Worm (Caenorhabditis elegans) whole organism, late embryonic: ENCODE data around the gene F56C9.10.

Experiments used
- ahr-1 ChIP-seq: sonication (generic microtip); optimal IDR thresholded peaks from 2 replicates; lab custom pipeline; 2016; ENCODE audit warnings: missing genetic modification characterization, missing compliant biosample characterization
- ama-1 ChIP-seq: fragments of 150-350 bp; optimal IDR thresholded peaks from 2 replicates; lab custom pipeline; 2014
- ceh-31 ChIP-seq: sonication (generic microtip); optimal IDR thresholded peaks from 2 replicates; lab custom pipeline; 2016; ENCODE audit warnings: missing genetic modification characterization, missing compliant biosample characterization
- ceh-45 ChIP-seq: fragments of 200-800 bp; sonication (Bioruptor generic); IDR thresholded peaks from 2 replicates; pipeline ENCODE4 v1.3.6; 2022; ENCODE audit warnings: missing genetic modification reagents, missing genetic modification characterization, missing compliant biosample characterization
- che-1 ChIP-seq: sonication (generic microtip); optimal IDR thresholded peaks from 2 replicates; lab custom pipeline; 2016; ENCODE audit warnings: mild to moderate bottlenecking, missing genetic modification characterization, missing compliant biosample characterization
- fkh-10 ChIP-seq: fragments of 150-350 bp; optimal IDR thresholded peaks from 2 replicates; lab custom pipeline; 2014; ENCODE audit warnings: missing biosample characterization, missing genetic modification reagents, missing genetic modification characterization
- hlh-15 ChIP-seq: sonication (generic microtip); optimal IDR thresholded peaks from 2 replicates; lab custom pipeline; 2016; ENCODE audit warnings: missing genetic modification characterization, missing compliant biosample characterization
- pag-3 ChIP-seq: sonication (generic microtip); optimal IDR thresholded peaks from 2 replicates; lab custom pipeline; 2016; ENCODE audit warnings: missing compliant biosample characterization, missing genetic modification characterization, borderline replicate concordance
- pat-9 ChIP-seq: fragments of 200-800 bp; sonication (Bioruptor generic); optimal IDR thresholded peaks from 2 replicates; lab custom pipeline; 2018; ENCODE audit warnings: mild to moderate bottlenecking, missing genetic modification characterization, moderate library complexity, missing compliant biosample characterization
- pha-4 ChIP-seq: fragments of 150-350 bp; optimal IDR thresholded peaks from 2 replicates; lab custom pipeline; 2018; ENCODE audit warnings: missing biosample characterization, missing genetic modification reagents, missing genetic modification characterization
- rnt-1 ChIP-seq: sonication (generic microtip); optimal IDR thresholded peaks from 2 replicates; lab custom pipeline; 2016; ENCODE audit warnings: missing genetic modification characterization, missing compliant biosample characterization
- sox-4 ChIP-seq: sonication (generic microtip); optimal IDR thresholded peaks from 2 replicates; lab custom pipeline; 2017; ENCODE audit warnings: mild to moderate bottlenecking, missing genetic modification characterization, inconsistent platforms, missing compliant biosample characterization

DNA sequence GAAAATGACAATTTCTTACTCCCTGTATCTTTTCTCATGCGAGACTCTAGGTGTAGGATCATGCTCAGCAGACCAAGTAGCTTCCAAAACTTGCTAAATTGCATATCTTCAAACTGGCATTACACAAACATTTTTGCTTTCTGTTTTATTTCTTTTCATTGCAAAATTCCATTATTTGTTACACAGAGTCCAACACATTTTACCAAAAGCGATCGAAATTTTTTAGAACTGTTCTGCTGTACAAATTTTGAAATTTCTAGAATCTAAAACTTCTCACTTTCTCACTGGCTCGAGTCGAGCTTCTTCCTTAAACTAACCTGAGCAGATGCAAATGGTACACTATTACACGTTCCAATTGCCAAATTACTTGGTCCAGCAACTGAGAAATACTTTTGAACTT, 20.6 kb downstream of the F56C9.10 start:
- TF ChIP-seq hlh-15 (tag; lab: Kevin White, UChicago) (no peak), pat-9 (tag; lab: Kevin White, UChicago) (no peak), ama-1 (lab: Kevin White, UChicago) (no peak), pag-3 (no peak), che-1 (tag; lab: Kevin White, UChicago) (no peak), pha-4 (no peak), fkh-10 (GFP tag; lab: Kevin White, UChicago) (no peak), ceh-31 (tag; lab: Kevin White, UChicago) (no peak), ahr-1 (no peak), rnt-1 (tag; lab: Kevin White, UChicago) (no peak), ceh-45 (GFP tag; lab: Robert Waterston, UW) (no peak), sox-4 (tag; lab: Kevin White, UChicago) (no peak)
